Worm (Caenorhabditis elegans) whole organism, mixed stage, embryonic: ENCODE measurements around the gene mel-32.

ENCODE experiments used
- M03D4.4 ChIP-seq: sonication (generic microtip); optimal IDR thresholded peaks from 2 replicates; lab custom pipeline; 2017; ENCODE audit warnings: mild to moderate bottlenecking, missing genetic modification characterization, missing compliant biosample characterization
- bed-3 ChIP-seq: fragments of 200-800 bp; sonication (Bioruptor generic); optimal IDR thresholded peaks from 3 replicates; lab custom pipeline; 2018; ENCODE audit warnings: mild to moderate bottlenecking, missing genetic modification characterization, moderate library complexity, missing compliant biosample characterization
- blmp-1 ChIP-seq: fragments of 150-350 bp; optimal IDR thresholded peaks from 2 replicates; lab custom pipeline; 2014; ENCODE audit warnings: missing biosample characterization, missing genetic modification characterization
- ceh-39 ChIP-seq: fragments of 150-350 bp; optimal IDR thresholded peaks from 2 replicates; lab custom pipeline; 2014; ENCODE audit warnings: missing biosample characterization, missing genetic modification characterization
- ceh-43 ChIP-seq: fragments of 200-800 bp; sonication (Bioruptor generic); optimal IDR thresholded peaks from 2 replicates; lab custom pipeline; 2018; ENCODE audit warnings: mild to moderate bottlenecking, missing genetic modification characterization, moderate library complexity, missing compliant biosample characterization
- ceh-83 ChIP-seq: fragments of 200-800 bp; sonication (Bioruptor generic); optimal IDR thresholded peaks from 2 replicates; lab custom pipeline; 2018; ENCODE audit warnings: mild to moderate bottlenecking, missing genetic modification characterization, missing compliant biosample characterization
- ces-1 ChIP-seq: fragments of 150-350 bp; optimal IDR thresholded peaks from 2 replicates; lab custom pipeline; 2014; ENCODE audit warnings: missing biosample characterization, missing genetic modification reagents, missing genetic modification characterization
- cnd-1 ChIP-seq: fragments of 200-800 bp; sonication (Bioruptor generic); optimal IDR thresholded peaks from 2 replicates; lab custom pipeline; 2018; ENCODE audit warnings: mild to moderate bottlenecking, missing genetic modification characterization, missing compliant biosample characterization
- elt-1 ChIP-seq: sonication (generic microtip); optimal IDR thresholded peaks from 2 replicates; lab custom pipeline; 2017; ENCODE audit warnings: missing genetic modification characterization, mild to moderate bottlenecking, missing compliant biosample characterization, antibody characterized with exemption, moderate library complexity, borderline replicate concordance; ENCODE audit not compliant: insufficient read depth
- elt-3 ChIP-seq: fragments of 150-350 bp; optimal IDR thresholded peaks from 2 replicates; lab custom pipeline; 2014; ENCODE audit warnings: missing biosample characterization, missing genetic modification characterization
- ham-2 ChIP-seq: fragments of 200-800 bp; sonication (Bioruptor generic); optimal IDR thresholded peaks from 2 replicates; lab custom pipeline; 2018; ENCODE audit warnings: mild to moderate bottlenecking, missing genetic modification characterization, missing compliant biosample characterization
- hlh-1 ChIP-seq: fragments of 150-350 bp; optimal IDR thresholded peaks from 2 replicates; lab custom pipeline; 2014; ENCODE audit warnings: missing biosample characterization, missing genetic modification reagents, missing genetic modification characterization
- lin-13 ChIP-seq: fragments of 150-350 bp; optimal IDR thresholded peaks from 2 replicates; lab custom pipeline; 2014; ENCODE audit warnings: missing biosample characterization, missing genetic modification characterization
- lin-32 ChIP-seq: fragments of 200-800 bp; sonication (Bioruptor generic); optimal IDR thresholded peaks from 2 replicates; lab custom pipeline; 2018; ENCODE audit warnings: mild to moderate bottlenecking, missing genetic modification characterization, missing compliant biosample characterization
- lsy-2 ChIP-seq: fragments of 150-350 bp; optimal IDR thresholded peaks from 2 replicates; lab custom pipeline; 2014; ENCODE audit warnings: missing biosample characterization, missing genetic modification characterization
- mep-1 ChIP-seq: fragments of 150-350 bp; optimal IDR thresholded peaks from 2 replicates; lab custom pipeline; 2017; ENCODE audit warnings: missing biosample characterization, missing genetic modification reagents, missing genetic modification characterization, inconsistent platforms
- mls-2 ChIP-seq: sonication (generic microtip); optimal IDR thresholded peaks from 2 replicates; lab custom pipeline; 2016; ENCODE audit warnings: mild to moderate bottlenecking, missing genetic modification characterization, moderate library complexity, missing compliant biosample characterization
- nhr-12 ChIP-seq: fragments of 150-350 bp; optimal IDR thresholded peaks from 2 replicates; lab custom pipeline; 2014; ENCODE audit warnings: missing biosample characterization, missing genetic modification characterization
- nhr-2 ChIP-seq: fragments of 150-350 bp; optimal IDR thresholded peaks from 2 replicates; lab custom pipeline; 2014; ENCODE audit warnings: missing biosample characterization, missing genetic modification characterization
- nhr-28 ChIP-seq: fragments of 150-350 bp; optimal IDR thresholded peaks from 2 replicates; lab custom pipeline; 2014; ENCODE audit warnings: missing biosample characterization, missing genetic modification characterization
- nhr-76 ChIP-seq: sonication (generic microtip); optimal IDR thresholded peaks from 2 replicates; lab custom pipeline; 2017; ENCODE audit warnings: missing biosample characterization, missing genetic modification characterization
- pha-4 ChIP-seq: fragments of 150-350 bp; optimal IDR thresholded peaks from 2 replicates; lab custom pipeline; 2018; ENCODE audit warnings: missing biosample characterization, missing genetic modification reagents, missing genetic modification characterization
- sem-2 ChIP-seq: fragments of 200-800 bp; sonication (Bioruptor generic); optimal IDR thresholded peaks from 2 replicates; lab custom pipeline; 2018; ENCODE audit warnings: mild to moderate bottlenecking, missing genetic modification characterization, missing compliant biosample characterization
- snpc-4 ChIP-seq: fragments of 150-350 bp; optimal IDR thresholded peaks from 2 replicates; lab custom pipeline; 2014; ENCODE audit warnings: missing biosample characterization, missing genetic modification characterization
- sptf-1 ChIP-seq: sonication (generic microtip); optimal IDR thresholded peaks from 2 replicates; lab custom pipeline; 2017; ENCODE audit warnings: mild to moderate bottlenecking, missing genetic modification characterization, moderate library complexity, missing compliant biosample characterization
- tbx-8 ChIP-seq: fragments of 200-800 bp; sonication (Bioruptor generic); optimal IDR thresholded peaks from 2 replicates; lab custom pipeline; 2018; ENCODE audit warnings: mild to moderate bottlenecking, missing genetic modification characterization, moderate library complexity, missing compliant biosample characterization
- unc-39 ChIP-seq: fragments of 150-350 bp; optimal IDR thresholded peaks from 2 replicates; lab custom pipeline; 2014; ENCODE audit warnings: missing biosample characterization, missing genetic modification characterization
- unc-62 ChIP-seq: fragments of 150-350 bp; optimal IDR thresholded peaks from 2 replicates; lab custom pipeline; 2014; ENCODE audit warnings: missing biosample characterization, missing genetic modification reagents, missing genetic modification characterization
- zip-8 ChIP-seq: fragments of 150-350 bp; optimal IDR thresholded peaks from 2 replicates; lab custom pipeline; 2014; ENCODE audit warnings: missing biosample characterization, missing genetic modification characterization
- ztf-11 ChIP-seq: fragments of 150-350 bp; optimal IDR thresholded peaks from 2 replicates; lab custom pipeline; 2014; ENCODE audit warnings: missing biosample characterization, missing genetic modification characterization

mel-32 gene

DNA sequence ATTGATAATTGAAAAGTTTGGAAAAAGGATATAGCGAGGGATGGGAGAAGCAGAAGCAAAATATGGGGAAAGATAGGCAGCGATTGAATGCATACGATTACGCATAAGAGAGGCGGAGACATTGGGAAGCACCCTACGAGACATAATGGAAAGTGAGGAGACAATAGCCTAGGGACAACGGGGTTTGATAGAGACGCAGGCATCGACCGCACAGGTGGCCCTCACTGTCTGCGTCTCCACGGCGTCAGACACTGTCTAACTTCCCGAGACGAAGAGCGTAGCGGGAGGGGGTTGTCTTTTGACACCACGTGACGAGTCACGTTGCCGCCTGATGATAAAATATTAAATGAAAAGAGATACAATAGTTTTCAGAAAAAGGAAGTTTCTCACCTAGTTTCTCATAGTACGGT is 21.8 kb downstream of the mel-32 start (continued):
- peak; percentile 82 for TF ChIP-seq pha-4 (tag; lab: Kevin White, UChicago)
- TF ChIP-seq lsy-2 (tag; lab: Kevin White, UChicago), result peak; percentile 37
- TF ChIP-seq unc-39 (tag; lab: Kevin White, UChicago), result no peak
- TF ChIP-seq mls-2 (tag; lab: Kevin White, UChicago), result no peak
- TF ChIP-seq nhr-12 (tag; lab: Kevin White, UChicago), result no peak
- no peak for TF ChIP-seq blmp-1 (tag; lab: Kevin White, UChicago)

DNA sequence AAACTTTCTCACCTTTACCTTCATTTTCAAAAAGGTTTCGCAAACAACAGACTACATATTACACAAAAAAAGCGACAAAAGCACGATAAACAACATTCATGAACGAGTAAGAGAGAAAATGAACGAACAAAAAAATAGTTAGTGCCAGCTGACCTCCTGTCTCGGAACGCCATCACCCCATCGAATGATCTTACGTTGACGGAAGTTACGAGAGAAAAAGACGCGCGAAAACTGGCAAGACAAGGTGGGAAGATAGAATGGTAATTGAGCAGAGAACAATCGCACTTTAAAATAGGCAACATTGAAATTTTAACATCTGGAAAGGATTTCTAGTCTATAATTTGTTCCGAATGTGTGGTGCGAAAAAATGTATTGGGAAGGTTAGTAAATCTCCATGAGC is 22.6 kb downstream of the mel-32 start:
- TF ChIP-seq hlh-1, result peak; percentile 10
- no peak for TF ChIP-seq tbx-8 (GFP tag; lab: Kevin White, UChicago)
- TF ChIP-seq, all 35 proteins: peak for 1

ce11 chrIII:6419409-6419944 is 23.3 kb downstream of the mel-32 start, which contains the start of gene atgl-1:
Gene atgl-1, minus strand, starts transcription at chrIII:6419459.
- TF ChIP-seq mep-1 (tag; lab: Kevin White, UChicago) (no peak), lin-13 (tag; lab: Kevin White, UChicago) (no peak), nhr-2 (tag; lab: Kevin White, UChicago) (no peak), nhr-12 (tag; lab: Kevin White, UChicago) (no peak), lin-32 (no peak), M03D4.4 (no peak), ceh-83 (no peak), nhr-76 (tag; lab: Kevin White, UChicago) (no peak), ceh-39 (tag; lab: Kevin White, UChicago) (no peak), bed-3 (GFP tag; lab: Kevin White, UChicago) (no peak), sem-2 (GFP tag; lab: Kevin White, UChicago) (no peak), snpc-4 (no peak), hlh-1 (no peak), lsy-2 (tag; lab: Kevin White, UChicago) (no peak)

DNA sequence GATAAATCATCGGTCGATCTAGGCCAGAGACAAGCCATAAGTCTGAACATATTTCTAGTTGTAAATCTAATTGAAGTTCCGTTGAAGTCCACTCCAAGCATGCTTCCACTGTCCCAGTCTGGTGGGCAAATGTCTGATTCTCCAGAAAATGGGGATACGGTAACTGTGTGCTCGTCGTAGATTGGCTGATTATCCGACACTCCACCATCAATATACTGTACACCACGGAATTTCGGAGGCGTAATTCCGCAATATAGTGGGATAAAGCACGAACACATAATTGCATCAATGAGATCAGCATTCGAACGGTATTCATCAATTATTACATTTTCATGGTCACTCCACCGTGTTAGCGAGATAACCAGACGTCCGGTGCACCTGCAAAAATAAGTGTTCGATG is 24.5 kb downstream of the mel-32 start:
- TF ChIP-seq elt-3 (tag; lab: Kevin White, UChicago) (no peak), ceh-39 (tag; lab: Kevin White, UChicago) (no peak), cnd-1 (tag; lab: Kevin White, UChicago) (no peak), nhr-76 (tag; lab: Kevin White, UChicago) (no peak), nhr-28 (no peak), ceh-43 (GFP tag; lab: Kevin White, UChicago) (no peak), unc-62 (no peak), nhr-2 (tag; lab: Kevin White, UChicago) (no peak), nhr-12 (tag; lab: Kevin White, UChicago) (no peak), zip-8 (tag; lab: Kevin White, UChicago) (no peak), lin-13 (tag; lab: Kevin White, UChicago) (no peak), blmp-1 (tag; lab: Kevin White, UChicago) (no peak), sptf-1 (tag; lab: Kevin White, UChicago) (no peak)

- no peak for TF ChIP-seq ceh-83
- no peak for TF ChIP-seq unc-39 (tag; lab: Kevin White, UChicago)
- TF ChIP-seq snpc-4, result no peak
- TF ChIP-seq lin-32, result no peak
These were observed 27.4 kb downstream of the mel-32 start, which contains the start of gene nas-4 for ce11 chrIII:6415306-6415973. Gene nas-4, minus strand, starts transcription at chrIII:6415656.

DNA sequence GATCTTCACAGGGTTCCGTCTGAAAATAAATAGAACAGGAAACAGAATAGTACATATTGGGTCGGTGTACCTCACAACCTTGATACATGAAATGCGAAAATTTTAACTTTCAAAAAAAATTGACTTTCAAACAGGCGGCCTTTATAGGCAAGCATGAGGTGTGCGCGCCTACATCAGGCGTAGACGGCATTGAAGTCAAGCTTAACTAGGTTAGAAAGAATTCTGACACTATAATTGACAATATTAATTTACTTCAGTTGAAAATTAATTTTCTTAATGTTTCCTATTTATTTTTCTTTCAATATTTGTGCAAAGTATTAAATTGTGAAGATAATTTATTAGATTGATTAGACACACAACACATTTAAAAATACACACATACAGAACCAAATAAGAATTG is 30.9 kb downstream of the mel-32 start, which contains the start of gene C05D11.5:
Gene C05D11.5 (minus strand): TSS at position 101 of the 400 bp plus-strand sequence.
- TF ChIP-seq cnd-1 (tag; lab: Kevin White, UChicago) (no peak), unc-62 (no peak), tbx-8 (GFP tag; lab: Kevin White, UChicago) (no peak), ham-2 (GFP tag; lab: Kevin White, UChicago) (no peak), bed-3 (GFP tag; lab: Kevin White, UChicago) (no peak), nhr-2 (tag; lab: Kevin White, UChicago) (no peak), ceh-43 (GFP tag; lab: Kevin White, UChicago) (no peak), snpc-4 (no peak), elt-1 (tag; lab: Kevin White, UChicago) (no peak), lsy-2 (tag; lab: Kevin White, UChicago) (no peak), ces-1 (GFP tag; lab: Kevin White, UChicago) (no peak), unc-39 (tag; lab: Kevin White, UChicago) (no peak), M03D4.4 (no peak), zip-8 (tag; lab: Kevin White, UChicago) (no peak), ceh-83 (no peak), blmp-1 (tag; lab: Kevin White, UChicago) (no peak), hlh-1 (no peak), nhr-28 (no peak), ztf-11 (tag; lab: Kevin White, UChicago) (no peak), lin-32 (no peak)
- TF ChIP-seq, all 35 proteins: peak for 0
